Fruit fly (Drosophila melanogaster): ENCODE measurements around the gene CG15059.

CG15059 gene

dm6 chrX:18266846-18267245 lies 7.5 kb upstream of the CG15059 start:
- TF ChIP-seq CTCF (optimal IDR thresholded peaks at IDR 0.05) (no peak), CG8478 (optimal IDR thresholded peaks at IDR 0.05) (no peak)

- no peak for TF ChIP-seq CG8478 (optimal IDR thresholded peaks at IDR 0.05)
- no peak for TF ChIP-seq CTCF (optimal IDR thresholded peaks at IDR 0.05)
Measured at dm6 chrX:18263382-18263781, 4.1 kb upstream of the CG15059 start.

- TF ChIP-seq CTCF (optimal IDR thresholded peaks at IDR 0.05): no peak
- no peak for TF ChIP-seq CG8478 (optimal IDR thresholded peaks at IDR 0.05)
Measured at dm6 chrX:18262151-18262550, 2.8 kb upstream of the CG15059 start.

dm6 chrX:18261494-18261893 lies 2.2 kb upstream of the CG15059 start:
- TF ChIP-seq CG8478 (optimal IDR thresholded peaks at IDR 0.05) (no peak), CTCF (optimal IDR thresholded peaks at IDR 0.05) (no peak)

- no peak for TF ChIP-seq CTCF (optimal IDR thresholded peaks at IDR 0.05)
- no peak for TF ChIP-seq CG8478 (optimal IDR thresholded peaks at IDR 0.05)
Measured at dm6 chrX:18259984-18260550, 750 bp upstream of the CG15059 start.

dm6 chrX:18256244-18256885 lies 3.0 kb downstream of the CG15059 start:
- TF ChIP-seq CTCF (optimal IDR thresholded peaks at IDR 0.05) (no peak), CG8478 (optimal IDR thresholded peaks at IDR 0.05) (no peak)

- TF ChIP-seq CTCF (optimal IDR thresholded peaks at IDR 0.05) (peak; percentile 66 to 74), CG8478 (optimal IDR thresholded peaks at IDR 0.05) (no peak)
Measured at dm6 chrX:18254465-18254864, 4.9 kb downstream of the CG15059 start.

- TF ChIP-seq CG8478 (optimal IDR thresholded peaks at IDR 0.05) (no peak), CTCF (optimal IDR thresholded peaks at IDR 0.05) (no peak)
Measured at dm6 chrX:18253773-18254172, 5.5 kb downstream of the CG15059 start.

dm6 chrX:18251910-18252309 lies 7.4 kb downstream of the CG15059 start:
- TF ChIP-seq CG8478 (optimal IDR thresholded peaks at IDR 0.05) (no peak), CTCF (optimal IDR thresholded peaks at IDR 0.05) (no peak)

dm6 chrX:18248267-18248666 lies 11.1 kb downstream of the CG15059 start:
- TF ChIP-seq CG8478 (optimal IDR thresholded peaks at IDR 0.05) (no peak), CTCF (optimal IDR thresholded peaks at IDR 0.05) (no peak)

dm6 chrX:18246842-18247241 lies 12.5 kb downstream of the CG15059 start:
- no peak for TF ChIP-seq CG8478 (optimal IDR thresholded peaks at IDR 0.05)
- no peak for TF ChIP-seq CTCF (optimal IDR thresholded peaks at IDR 0.05)

dm6 chrX:18245182-18245581 lies 14.1 kb downstream of the CG15059 start:
- TF ChIP-seq CTCF (optimal IDR thresholded peaks at IDR 0.05) (no peak), CG8478 (optimal IDR thresholded peaks at IDR 0.05) (no peak)

- TF ChIP-seq CG8478 (optimal IDR thresholded peaks at IDR 0.05) (no peak), CTCF (optimal IDR thresholded peaks at IDR 0.05) (no peak)
Measured at dm6 chrX:18243376-18244272, 15.7 kb downstream of the CG15059 start.

- TF ChIP-seq CG8478 (optimal IDR thresholded peaks at IDR 0.05) (no peak), CTCF (optimal IDR thresholded peaks at IDR 0.05) (no peak)
Measured at dm6 chrX:18243184-18243375, 16.2 kb downstream of the CG15059 start, which contains the start of gene upd2. Gene upd2, minus strand, starts transcription at chrX:18243284.

- TF ChIP-seq CTCF (optimal IDR thresholded peaks at IDR 0.05) (peak; percentile 81 to 87), CG8478 (optimal IDR thresholded peaks at IDR 0.05) (no peak)
Measured at dm6 chrX:18241267-18241666, 18.1 kb downstream of the CG15059 start.

- TF ChIP-seq CTCF (optimal IDR thresholded peaks at IDR 0.05): peak; percentile 94 to 97
- TF ChIP-seq CG8478 (optimal IDR thresholded peaks at IDR 0.05): no peak
Measured at dm6 chrX:18239301-18239700, 20.0 kb downstream of the CG15059 start.
